Worm (Caenorhabditis elegans) whole organism, L3 larva: ENCODE measurements around the gene nhx-2.
A peak's percentile ranks its signal among the peaks of the same experiment; 100 is the strongest.

ENCODE experiments used
- aly-2 ChIP-seq: fragments of 150-350 bp; optimal IDR thresholded peaks from 2 replicates; lab custom pipeline; 2014; ENCODE audit warnings: missing biosample characterization, missing genetic modification characterization
- ceh-16 ChIP-seq: sonication (generic microtip); optimal IDR thresholded peaks from 2 replicates; lab custom pipeline; 2017; ENCODE audit warnings: missing biosample characterization, missing genetic modification characterization
- ceh-28 ChIP-seq: fragments of 150-350 bp; optimal IDR thresholded peaks from 2 replicates; lab custom pipeline; 2014; ENCODE audit warnings: missing biosample characterization, missing genetic modification reagents, missing genetic modification characterization
- ceh-82 ChIP-seq: fragments of 150-350 bp; optimal IDR thresholded peaks from 2 replicates; lab custom pipeline; 2014; ENCODE audit warnings: missing biosample characterization, missing genetic modification characterization
- ceh-9 ChIP-seq: sonication (generic microtip); optimal IDR thresholded peaks from 2 replicates; lab custom pipeline; 2018; ENCODE audit warnings: missing biosample characterization, missing genetic modification characterization
- elt-2 ChIP-seq: sonication (generic microtip); optimal IDR thresholded peaks from 2 replicates; lab custom pipeline; 2016; ENCODE audit warnings: missing genetic modification reagents, mild to moderate bottlenecking, missing genetic modification characterization, missing compliant biosample characterization
- eor-1 ChIP-seq, 2 experiments: fragments of 150-350 bp; optimal IDR thresholded peaks; 2 replicates each; lab custom pipeline; 2014 to 2018; ENCODE audit warnings: missing biosample characterization in 2 of 2, missing genetic modification characterization in 2 of 2
- fkh-10 ChIP-seq: sonication (generic microtip); optimal IDR thresholded peaks from 2 replicates; lab custom pipeline; 2017; ENCODE audit warnings: missing biosample characterization, missing genetic modification reagents, missing genetic modification characterization
- fkh-2 ChIP-seq: fragments of 150-350 bp; optimal IDR thresholded peaks from 2 replicates; lab custom pipeline; 2014; ENCODE audit warnings: missing biosample characterization, missing genetic modification reagents, missing genetic modification characterization
- fos-1 ChIP-seq: fragments of 150-350 bp; optimal IDR thresholded peaks from 2 replicates; lab custom pipeline; 2014; ENCODE audit warnings: missing biosample characterization, missing genetic modification characterization
- hmg-11 ChIP-seq: sonication (generic microtip); optimal IDR thresholded peaks from 2 replicates; lab custom pipeline; 2016; ENCODE audit warnings: missing genetic modification characterization, missing compliant biosample characterization
- jun-1 ChIP-seq: fragments of 150-350 bp; optimal IDR thresholded peaks from 2 replicates; lab custom pipeline; 2014; ENCODE audit warnings: missing biosample characterization, missing genetic modification reagents, missing genetic modification characterization
- lin-15B ChIP-seq: fragments of 150-350 bp; optimal IDR thresholded peaks from 2 replicates; lab custom pipeline; 2014; ENCODE audit warnings: missing biosample characterization, missing genetic modification characterization
- lin-39 ChIP-seq: fragments of 150-350 bp; optimal IDR thresholded peaks from 2 replicates; lab custom pipeline; 2018; ENCODE audit warnings: missing biosample characterization, missing genetic modification reagents, missing genetic modification characterization
- mdl-1 ChIP-seq: fragments of 150-350 bp; optimal IDR thresholded peaks from 2 replicates; lab custom pipeline; 2014; ENCODE audit warnings: missing biosample characterization, missing genetic modification characterization
- mml-1 ChIP-seq: fragments of 150-350 bp; sonication (generic microtip); optimal IDR thresholded peaks from 3 replicates; lab custom pipeline; 2014; ENCODE audit warnings: missing biosample characterization, missing genetic modification characterization
- nfya-1 ChIP-seq: sonication (generic microtip); optimal IDR thresholded peaks from 2 replicates; lab custom pipeline; 2017; ENCODE audit warnings: missing genetic modification characterization, mild to moderate bottlenecking, missing compliant biosample characterization, antibody characterized with exemption, moderate library complexity; ENCODE audit not compliant: insufficient read depth
- nhr-12 ChIP-seq: fragments of 150-350 bp; optimal IDR thresholded peaks from 2 replicates; lab custom pipeline; 2014; ENCODE audit warnings: missing biosample characterization, missing genetic modification characterization
- nhr-23 ChIP-seq: fragments of 150-350 bp; optimal IDR thresholded peaks from 2 replicates; lab custom pipeline; 2014; ENCODE audit warnings: missing biosample characterization, missing genetic modification reagents, missing genetic modification characterization
- nhr-25 ChIP-seq: sonication (generic microtip); optimal IDR thresholded peaks from 2 replicates; lab custom pipeline; 2017; ENCODE audit warnings: missing biosample characterization, missing genetic modification characterization
- nhr-28 ChIP-seq: fragments of 150-350 bp; optimal IDR thresholded peaks from 2 replicates; lab custom pipeline; 2014; ENCODE audit warnings: missing biosample characterization, missing genetic modification characterization
- nhr-43 ChIP-seq: sonication (generic microtip); optimal IDR thresholded peaks from 2 replicates; lab custom pipeline; 2016; ENCODE audit warnings: mild to moderate bottlenecking, missing genetic modification characterization, missing compliant biosample characterization; ENCODE audit not compliant: poor library complexity, severe bottlenecking
- nhr-67 ChIP-seq: fragments of 150-350 bp; optimal IDR thresholded peaks from 2 replicates; lab custom pipeline; 2014; ENCODE audit warnings: missing biosample characterization, missing genetic modification characterization
- nhr-76 ChIP-seq: fragments of 150-350 bp; sonication (generic microtip); optimal IDR thresholded peaks from 5 replicates; lab custom pipeline; 2014; ENCODE audit warnings: missing biosample characterization, missing genetic modification characterization
- nhr-77 ChIP-seq: fragments of 150-350 bp; optimal IDR thresholded peaks from 2 replicates; lab custom pipeline; 2014; ENCODE audit warnings: missing biosample characterization, missing genetic modification characterization
- pha-4 ChIP-seq: fragments of 150-350 bp; optimal IDR thresholded peaks from 2 replicates; lab custom pipeline; 2014; ENCODE audit warnings: missing biosample characterization, missing genetic modification reagents, missing genetic modification characterization
- pqm-1 ChIP-seq: fragments of 150-350 bp; optimal IDR thresholded peaks from 2 replicates; lab custom pipeline; 2017; ENCODE audit warnings: missing biosample characterization, missing genetic modification characterization, inconsistent platforms
- sea-2 ChIP-seq: fragments of 150-350 bp; sonication (generic microtip); optimal IDR thresholded peaks from 4 replicates; lab custom pipeline; 2014; ENCODE audit warnings: missing biosample characterization, missing genetic modification reagents, missing genetic modification characterization
- tbx-2 ChIP-seq: sonication (generic microtip); optimal IDR thresholded peaks from 2 replicates; lab custom pipeline; 2016; ENCODE audit warnings: mild to moderate bottlenecking, missing genetic modification characterization, missing compliant biosample characterization
- unc-62 ChIP-seq: fragments of 150-350 bp; sonication (generic microtip); optimal IDR thresholded peaks from 4 replicates; lab custom pipeline; 2014; ENCODE audit warnings: missing biosample characterization, missing genetic modification reagents, missing genetic modification characterization
- zag-1 ChIP-seq: fragments of 150-350 bp; optimal IDR thresholded peaks from 2 replicates; lab custom pipeline; 2014; ENCODE audit warnings: missing biosample characterization, missing genetic modification characterization
- ztf-4 ChIP-seq: fragments of 150-350 bp; optimal IDR thresholded peaks from 2 replicates; lab custom pipeline; 2014; ENCODE audit warnings: missing biosample characterization, missing genetic modification characterization

Gene nhx-2

DNA sequence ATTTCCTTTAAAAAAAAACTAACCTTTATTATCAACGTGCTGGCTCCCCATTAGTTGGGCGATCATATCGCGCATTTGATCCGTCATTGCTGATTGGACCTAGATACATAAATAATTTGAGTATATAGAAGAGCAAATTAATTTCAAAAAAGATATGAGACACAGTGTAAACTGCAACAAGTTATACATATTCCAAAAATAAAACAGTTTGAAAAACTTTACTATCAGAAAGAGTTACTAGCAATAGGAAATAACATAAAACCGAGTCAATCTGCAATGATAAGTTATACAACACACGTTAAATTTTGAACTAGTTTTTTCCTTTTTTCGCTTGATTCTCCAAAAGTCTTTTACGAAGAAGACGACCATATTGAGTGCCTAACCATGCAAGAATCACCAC is 13.6 kb upstream of the nhx-2 start, which contains the start of gene luc-7L:
TSS of gene luc-7L (minus strand) at position 101 of the 400 bp plus-strand sequence.
- TF ChIP-seq mdl-1 (tag; lab: Kevin White, UChicago), result no peak
- TF ChIP-seq nhr-23, result no peak
- no peak for TF ChIP-seq lin-39 (tag; lab: Kevin White, UChicago)
- TF ChIP-seq nhr-25 (tag; lab: Kevin White, UChicago), result no peak
- no peak for TF ChIP-seq nhr-77 (tag; lab: Kevin White, UChicago)

ce11 chrII:7705152-7705551 is 11.4 kb upstream of the nhx-2 start, which contains the start of gene B0495.7:
TSS of gene B0495.7 (minus strand) at chrII:7705233.
- no peak for TF ChIP-seq nhr-23
- peak; percentile 25 for TF ChIP-seq pha-4
- TF ChIP-seq elt-2, result peak; percentile 69
- TF ChIP-seq pqm-1 (tag; lab: Kevin White, UChicago), result peak; percentile 65

DNA sequence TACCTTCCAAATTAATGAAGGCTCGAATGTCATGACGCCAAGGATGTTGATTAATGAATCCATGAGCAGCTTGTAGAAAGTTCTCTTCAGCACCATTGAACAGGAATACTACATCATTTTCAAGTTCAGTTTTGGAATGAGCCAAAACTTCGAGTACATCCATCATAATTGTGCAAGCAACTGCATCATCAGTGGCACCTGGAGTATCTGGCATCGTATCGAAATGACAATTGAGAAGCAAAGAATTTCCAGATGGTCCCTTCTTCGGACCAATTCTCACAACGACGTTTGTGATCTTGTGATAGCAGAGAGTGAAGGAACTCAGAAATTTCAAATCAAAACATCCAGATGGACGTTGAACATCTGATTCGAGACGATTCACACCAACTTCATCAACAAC is 10.6 kb upstream of the nhx-2 start:
- TF ChIP-seq lin-15B (no peak), ceh-9 (tag; lab: Kevin White, UChicago) (no peak), pqm-1 (tag; lab: Kevin White, UChicago) (no peak), nhr-28 (tag; lab: Kevin White, UChicago) (no peak), ztf-4 (no peak), aly-2 (tag; lab: Kevin White, UChicago) (no peak), fos-1 (tag; lab: Kevin White, UChicago) (no peak), tbx-2 (no peak), elt-2 (no peak), eor-1 (tag; optimal IDR thresholded peaks at IDR 0.05; lab: Kevin White, UChicago) (no peak)
- TF ChIP-seq, all 47 proteins: peak for 0

DNA sequence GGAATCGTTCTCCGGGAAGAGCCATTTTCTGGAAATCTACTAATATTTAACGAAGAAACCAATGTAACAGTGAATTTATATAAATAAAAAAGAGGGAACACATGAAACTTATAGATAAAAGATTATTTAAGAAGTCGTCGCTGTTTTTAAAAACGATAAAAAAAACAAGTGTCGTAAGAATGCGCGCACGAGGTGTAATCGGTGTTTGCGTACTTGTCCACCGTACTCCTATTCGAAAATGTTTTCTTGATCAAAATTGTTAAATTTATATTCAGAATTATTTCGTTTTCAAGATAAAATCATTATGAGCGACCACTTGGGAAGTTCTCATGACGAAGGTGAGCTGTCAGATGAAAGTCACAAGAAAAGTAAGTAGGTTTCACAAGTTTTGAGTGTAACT is 5.3 kb upstream of the nhx-2 start, which contains the start of the genes moa-2 and cdk-11.1:
TSS of gene moa-2 (minus strand) at position 25 of the 400 bp plus-strand sequence.
TSS of gene cdk-11.1 (plus strand) at position 227 of the 400 bp plus-strand sequence.
- TF ChIP-seq pha-4, result peak; percentile 56
- TF ChIP-seq nhr-76 (tag; lab: Kevin White, UChicago), result no peak
- peak; percentile 22 for TF ChIP-seq elt-2
- TF ChIP-seq nfya-1, result peak; percentile 49

- TF ChIP-seq elt-2 (no peak), nhr-67 (tag; lab: Kevin White, UChicago) (no peak), ceh-9 (tag; lab: Kevin White, UChicago) (no peak), unc-62 (GFP tag; lab: Kevin White, UChicago) (no peak), nfya-1 (no peak), ceh-82 (tag; lab: Kevin White, UChicago) (no peak), fkh-10 (GFP tag; lab: Kevin White, UChicago) (no peak), sea-2 (no peak), fos-1 (tag; lab: Kevin White, UChicago) (no peak), jun-1 (tag; lab: Kevin White, UChicago) (no peak), ceh-16 (tag; lab: Kevin White, UChicago) (no peak), nhr-12 (tag; lab: Kevin White, UChicago) (no peak), nhr-43 (tag; lab: Kevin White, UChicago) (no peak), hmg-11 (no peak), ceh-28 (tag; lab: Kevin White, UChicago) (no peak)
- TF ChIP-seq, all 47 proteins: peak for 0
Observed at ce11 chrII:7698406-7698805, 4.6 kb upstream of the nhx-2 start, which contains the start of gene B0495.5. TSS of gene B0495.5 (minus strand) at chrII:7698506.

DNA sequence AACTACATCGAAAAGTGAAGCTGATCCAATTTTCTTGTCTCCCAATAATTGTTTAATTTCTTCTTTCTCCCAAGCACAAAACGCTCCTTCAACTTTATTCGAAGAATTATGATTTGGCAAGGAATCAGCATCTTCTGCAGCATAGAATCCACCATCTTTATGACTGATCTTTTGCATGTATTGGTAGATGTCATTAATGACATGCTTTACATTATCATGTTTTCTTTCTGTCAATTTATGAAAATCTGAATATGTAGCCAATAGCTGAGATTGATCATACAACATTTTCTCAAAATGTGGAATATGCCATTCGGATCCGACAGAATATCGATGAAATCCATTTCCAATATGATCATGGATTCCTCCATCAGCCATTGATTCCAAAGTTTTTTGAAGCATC is 3.4 kb upstream of the nhx-2 start:
- TF ChIP-seq pqm-1 (tag; lab: Kevin White, UChicago) (no peak), nhr-12 (tag; lab: Kevin White, UChicago) (no peak), zag-1 (tag; lab: Kevin White, UChicago) (no peak), lin-39 (tag; lab: Kevin White, UChicago) (no peak)

ce11 chrII:7695636-7696035 is 1.9 kb upstream of the nhx-2 start:
- TF ChIP-seq pha-4 (peak; percentile 3), sea-2 (no peak), elt-2 (peak; percentile 98), mml-1 (no peak), jun-1 (tag; lab: Kevin White, UChicago) (peak; percentile 55), fkh-2 (no peak), pqm-1 (tag; lab: Kevin White, UChicago) (peak; percentile 88)
